Fruit fly (Drosophila melanogaster) whole organism, embryonic: Measurements from ENCODE around the gene Efr.

Experiments used
- Ada2b ChIP-seq: fragments of 200-800 bp; sonication (Bioruptor generic); IDR thresholded peaks from 2 replicates; pipeline ENCODE4 v1.3.6; 2022; ENCODE audit warnings: missing biosample characterization, missing genetic modification characterization
- CG10543 ChIP-seq: fragments of 200-800 bp; sonication (Bioruptor generic); optimal IDR thresholded peaks from 3 replicates; lab custom pipeline; 2017; ENCODE audit warnings: missing biosample characterization, mild to moderate bottlenecking, missing genetic modification characterization, moderate library complexity
- CG12236 ChIP-seq: fragments of 200-800 bp; sonication (Bioruptor generic); optimal IDR thresholded peaks from 2 replicates; lab custom pipeline; 2016; ENCODE audit warnings: missing biosample characterization, missing genetic modification characterization
- CG12769 ChIP-seq: fragments of 200-800 bp; sonication (Bioruptor generic); optimal IDR thresholded peaks from 2 replicates; lab custom pipeline; 2019; ENCODE audit warnings: missing biosample characterization, mild to moderate bottlenecking, missing genetic modification characterization, moderate library complexity
- CG14050 ChIP-seq: fragments of 200-800 bp; sonication (Bioruptor generic); IDR thresholded peaks from 3 replicates; pipeline ENCODE4 v1.3.6; 2022; ENCODE audit warnings: missing biosample characterization, missing genetic modification characterization
- CG18011 ChIP-seq: fragments of 200-800 bp; sonication (Bioruptor generic); optimal IDR thresholded peaks from 2 replicates; lab custom pipeline; 2017; ENCODE audit warnings: missing biosample characterization, missing genetic modification characterization, mild to moderate bottlenecking, moderate library complexity, missing genotype
- CG1832 ChIP-seq: fragments of 200-800 bp; sonication (Bioruptor generic); optimal IDR thresholded peaks from 2 replicates; lab custom pipeline; 2017; ENCODE audit warnings: missing biosample characterization, mild to moderate bottlenecking, missing genetic modification characterization, inconsistent platforms
- CG2678 ChIP-seq: fragments of 200-800 bp; sonication (Bioruptor generic); optimal IDR thresholded peaks from 3 replicates; lab custom pipeline; 2019; ENCODE audit warnings: missing biosample characterization, mild to moderate bottlenecking, missing genetic modification characterization, moderate library complexity
- CG3065 ChIP-seq: fragments of 200-800 bp; sonication (Bioruptor generic); optimal IDR thresholded peaks from 2 replicates; lab custom pipeline; 2016; ENCODE audit warnings: missing biosample characterization, missing genetic modification characterization
- CG34422 ChIP-seq: fragments of 200-800 bp; sonication (Bioruptor generic); IDR thresholded peaks from 3 replicates; pipeline ENCODE4 v1.3.6; 2022; ENCODE audit warnings: missing biosample characterization, missing genetic modification characterization
- CG3726 ChIP-seq: fragments of 200-800 bp; sonication (Bioruptor generic); IDR thresholded peaks from 3 replicates; pipeline ENCODE4, ENCODE4 v1.3.6; 2022; ENCODE audit warnings: missing biosample characterization, missing genetic modification characterization
- CG4328 ChIP-seq: fragments of 200-800 bp; sonication (Bioruptor generic); optimal IDR thresholded peaks from 3 replicates; lab custom pipeline; 2017; ENCODE audit warnings: missing biosample characterization, missing genetic modification reagents, missing genetic modification characterization
- CG4617 ChIP-seq: fragments of 200-800 bp; sonication (Bioruptor generic); optimal IDR thresholded peaks from 3 replicates; lab custom pipeline; 2016; ENCODE audit warnings: missing biosample characterization, missing genetic modification characterization, borderline replicate concordance
- CG6175 ChIP-seq: fragments of 200-800 bp; sonication (Bioruptor generic); IDR thresholded peaks from 3 replicates; pipeline ENCODE4 v1.3.6; 2022; ENCODE audit warnings: missing biosample characterization, missing genetic modification characterization
- CG6272 ChIP-seq: fragments of 200-800 bp; sonication (Bioruptor generic); IDR thresholded peaks from 2 replicates; pipeline ENCODE4 v1.3.6; 2022; ENCODE audit warnings: missing biosample characterization, missing genetic modification characterization
- CG6765 ChIP-seq: fragments of 200-800 bp; sonication (Bioruptor generic); optimal IDR thresholded peaks from 3 replicates; lab custom pipeline; 2017; ENCODE audit warnings: missing biosample characterization, mild to moderate bottlenecking, missing genetic modification characterization
- CG8290 ChIP-seq, 3 experiments: fragments of 200-800 bp; sonication (Bioruptor generic); optimal IDR thresholded peaks; 2 replicates each; lab custom pipeline; 2016 to 2019; ENCODE audit warnings: missing biosample characterization in 3 of 3, missing genetic modification characterization in 3 of 3, mild to moderate bottlenecking in 2 of 3, moderate library complexity in 1 of 3
- Dref ChIP-seq: fragments of 200-800 bp; sonication (Bioruptor generic); IDR thresholded peaks from 2 replicates; pipeline ENCODE4 v1.3.6; 2022; ENCODE audit warnings: missing biosample characterization, missing genetic modification characterization
- H2.0 ChIP-seq: fragments of 200-800 bp; sonication (Bioruptor generic); IDR thresholded peaks from 2 replicates; pipeline ENCODE4 v1.3.6; 2022; ENCODE audit warnings: missing biosample characterization, missing genetic modification characterization
- HLHmδ ChIP-seq: fragments of 200-800 bp; sonication (Bioruptor generic); optimal IDR thresholded peaks from 2 replicates; lab custom pipeline; 2018; ENCODE audit warnings: missing biosample characterization, mild to moderate bottlenecking, missing genetic modification characterization, moderate library complexity
- Hand ChIP-seq: fragments of 200-800 bp; sonication (Bioruptor generic); optimal IDR thresholded peaks from 2 replicates; lab custom pipeline; 2017; ENCODE audit warnings: mild to moderate bottlenecking, missing biosample characterization, missing genetic modification reagents, missing genetic modification characterization
- Hey ChIP-seq: fragments of 200-800 bp; sonication (Bioruptor generic); optimal IDR thresholded peaks from 3 replicates; lab custom pipeline; 2018; ENCODE audit warnings: missing biosample characterization, mild to moderate bottlenecking, missing genetic modification characterization
- Max ChIP-seq: fragments of 200-800 bp; sonication (Bioruptor generic); optimal IDR thresholded peaks from 2 replicates; lab custom pipeline; 2016; ENCODE audit warnings: missing biosample characterization, mild to moderate bottlenecking, missing genetic modification characterization
- Med ChIP-seq: fragments of 200-800 bp; sonication (Bioruptor generic); peaks from one replicate; lab custom pipeline; 2016; ENCODE audit warnings: missing biosample characterization, missing genetic modification characterization, mild to moderate bottlenecking, inconsistent platforms, moderate library complexity
- Myb ChIP-seq: fragments of 200-800 bp; sonication (Bioruptor generic); optimal IDR thresholded peaks from 2 replicates; lab custom pipeline; 2016; ENCODE audit warnings: missing biosample characterization, missing genetic modification characterization
- Opbp ChIP-seq: fragments of 200-800 bp; sonication (Bioruptor generic); IDR thresholded peaks from 3 replicates; pipeline ENCODE4 v1.3.6; 2022; ENCODE audit warnings: missing biosample characterization, missing genetic modification characterization; ENCODE audit not compliant: partially characterized antibody
- Spps ChIP-seq: fragments of 200-800 bp; sonication (Bioruptor generic); optimal IDR thresholded peaks from 2 replicates; lab custom pipeline; 2018; ENCODE audit warnings: missing biosample characterization, mild to moderate bottlenecking, missing genetic modification characterization
- Sry-β ChIP-seq: fragments of 200-800 bp; sonication (Bioruptor generic); optimal IDR thresholded peaks from 2 replicates; lab custom pipeline; 2018; ENCODE audit warnings: missing biosample characterization, mild to moderate bottlenecking, missing genetic modification characterization, moderate library complexity
- Sry-δ ChIP-seq: fragments of 200-800 bp; sonication (Bioruptor generic); optimal IDR thresholded peaks from 2 replicates; lab custom pipeline; 2016; ENCODE audit warnings: missing biosample characterization, missing genetic modification characterization
- ato ChIP-seq: fragments of 200-800 bp; sonication (Bioruptor generic); IDR thresholded peaks from 2 replicates; pipeline ENCODE4 v1.3.6; 2022; ENCODE audit warnings: missing biosample characterization, missing genetic modification characterization; ENCODE audit not compliant: partially characterized antibody
- bsh ChIP-seq, 2 experiments: fragments of 200-800 bp; sonication (Bioruptor generic); optimal IDR thresholded peaks; 2 replicates each; lab custom pipeline; 2017 to 2018; ENCODE audit warnings: mild to moderate bottlenecking in 2 of 2, missing biosample characterization in 2 of 2, missing genetic modification characterization in 2 of 2, moderate library complexity in 1 of 2
- cwo ChIP-seq: fragments of 200-800 bp; sonication (Bioruptor generic); optimal IDR thresholded peaks from 3 replicates; lab custom pipeline; 2017; ENCODE audit warnings: missing biosample characterization, missing genetic modification characterization, mild to moderate bottlenecking, moderate library complexity, missing genetic modification reagents
- dan ChIP-seq: fragments of 200-800 bp; sonication (Bioruptor generic); IDR thresholded peaks from 2 replicates; pipeline ENCODE4 v1.3.6; 2022; ENCODE audit warnings: missing biosample characterization, missing genetic modification characterization
- exex ChIP-seq: fragments of 200-800 bp; sonication (Bioruptor generic); optimal IDR thresholded peaks from 4 replicates; lab custom pipeline; 2018; ENCODE audit warnings: missing biosample characterization, mild to moderate bottlenecking, missing genetic modification characterization, moderate library complexity
- ftz-f1 ChIP-seq: fragments of 200-800 bp; sonication (Bioruptor generic); optimal IDR thresholded peaks from 2 replicates; lab custom pipeline; 2016; ENCODE audit warnings: missing biosample characterization, missing genetic modification characterization
- grn ChIP-seq: fragments of 200-800 bp; sonication (Bioruptor generic); optimal IDR thresholded peaks from 3 replicates; lab custom pipeline; 2017; ENCODE audit warnings: missing biosample characterization, missing genetic modification characterization
- gsb-n ChIP-seq: fragments of 200-800 bp; sonication (Bioruptor generic); optimal IDR thresholded peaks from 3 replicates; lab custom pipeline; 2018; ENCODE audit warnings: missing biosample characterization, mild to moderate bottlenecking, missing genetic modification characterization
- her ChIP-seq: fragments of 200-800 bp; sonication (Bioruptor generic); optimal IDR thresholded peaks from 2 replicates; lab custom pipeline; 2016; ENCODE audit warnings: missing biosample characterization, missing genetic modification characterization
- insv ChIP-seq, 2 experiments: fragments of 200-800 bp; sonication (Bioruptor generic); optimal IDR thresholded peaks; 3 replicates each; lab custom pipeline; 2016 to 2018; ENCODE audit warnings: missing biosample characterization in 2 of 2, missing genetic modification characterization in 2 of 2
- lab ChIP-seq: fragments of 200-800 bp; sonication (Bioruptor generic); optimal IDR thresholded peaks from 3 replicates; lab custom pipeline; 2017; ENCODE audit warnings: missing biosample characterization, missing genetic modification characterization, mild to moderate bottlenecking, moderate library complexity, missing genetic modification reagents
- mirr ChIP-seq: fragments of 200-800 bp; sonication (Bioruptor generic); optimal IDR thresholded peaks from 3 replicates; lab custom pipeline; 2018; ENCODE audit warnings: missing biosample characterization, mild to moderate bottlenecking, missing genetic modification characterization
- nau ChIP-seq: fragments of 200-800 bp; sonication (Bioruptor generic); optimal IDR thresholded peaks from 3 replicates; lab custom pipeline; 2017; ENCODE audit warnings: missing biosample characterization, mild to moderate bottlenecking, missing genetic modification characterization, missing genetic modification reagents
- schlank ChIP-seq: fragments of 200-800 bp; sonication (Bioruptor generic); optimal IDR thresholded peaks from 2 replicates; lab custom pipeline; 2018; ENCODE audit warnings: missing biosample characterization, mild to moderate bottlenecking, missing genetic modification characterization
- scrt ChIP-seq: fragments of 200-800 bp; sonication (Bioruptor generic); optimal IDR thresholded peaks from 2 replicates; lab custom pipeline; 2018; ENCODE audit warnings: missing biosample characterization, mild to moderate bottlenecking, missing genetic modification characterization, moderate library complexity
- seq ChIP-seq: fragments of 200-800 bp; sonication (Bioruptor generic); IDR thresholded peaks from 2 replicates; pipeline ENCODE4 v1.3.6; 2022; ENCODE audit warnings: missing biosample characterization, missing genetic modification characterization
- sim ChIP-seq: fragments of 200-800 bp; sonication (Bioruptor generic); IDR thresholded peaks from 2 replicates; pipeline ENCODE4 v1.3.6; 2022; ENCODE audit warnings: missing biosample characterization, missing genetic modification characterization
- stwl ChIP-seq: fragments of 200-800 bp; sonication (Bioruptor generic); optimal IDR thresholded peaks from 3 replicates; lab custom pipeline; 2018; ENCODE audit warnings: missing biosample characterization, mild to moderate bottlenecking, missing genetic modification characterization, moderate library complexity
- sug ChIP-seq: fragments of 200-800 bp; optimal IDR thresholded peaks from 2 replicates; lab custom pipeline; 2019; ENCODE audit warnings: missing biosample characterization, mild to moderate bottlenecking, missing genetic modification characterization, moderate library complexity
- tio ChIP-seq: fragments of 200-800 bp; sonication (Bioruptor generic); optimal IDR thresholded peaks from 2 replicates; lab custom pipeline; 2017; ENCODE audit warnings: missing biosample characterization, missing genetic modification characterization, inconsistent platforms
- yki ChIP-seq: fragments of >200 bp; optimal IDR thresholded peaks from 3 replicates; lab custom pipeline; 2018

Gene Efr

dm6 chrX:6264456-6264855, 44.7 kb downstream of the Efr start:
- TF ChIP-seq CG12769 (tag; lab: Kevin White, UChicago), result peak; percentile 72
- TF ChIP-seq H2.0, result no peak
- TF ChIP-seq tio (GFP tag; lab: Kevin White, UChicago), result no peak
- peak; percentile 81 for TF ChIP-seq mirr (GFP tag; lab: Kevin White, UChicago)
- TF ChIP-seq Hand (GFP tag; lab: Kevin White, UChicago), result no peak
- TF ChIP-seq cwo, result peak; percentile 54
- no peak for TF ChIP-seq seq (GFP tag; lab: Robert Waterston, UW)
- TF ChIP-seq schlank (tag; lab: Kevin White, UChicago), result peak; percentile 46
- no peak for TF ChIP-seq CG6765 (GFP tag; lab: Kevin White, UChicago)
- TF ChIP-seq ato (GFP tag; lab: Robert Waterston, UW), result no peak
- TF ChIP-seq CG4328, result no peak
- TF ChIP-seq her (GFP tag; lab: Kevin White, UChicago), result no peak
- no peak for TF ChIP-seq Max (GFP tag; lab: Kevin White, UChicago)
- TF ChIP-seq CG10543, result peak; percentile 19
- TF ChIP-seq Hey (tag; lab: Kevin White, UChicago), result peak; percentile 16
- TF ChIP-seq CG8290 (GFP tag; optimal IDR thresholded peaks at IDR 0.05; lab: Kevin White, UChicago), result no peak
- peak in 1 of 2 experiments; percentile 46 for TF ChIP-seq CG8290 (tag; optimal IDR thresholded peaks at IDR 0.05; lab: Kevin White, UChicago)
- no peak for TF ChIP-seq CG2678
- TF ChIP-seq exex, result peak; percentile 70
- TF ChIP-seq Myb (GFP tag; lab: Kevin White, UChicago), result no peak
- TF ChIP-seq stwl, result no peak
- TF ChIP-seq CG6272 (GFP tag; lab: Robert Waterston, UW), result no peak
- TF ChIP-seq sug (tag; lab: Kevin White, UChicago), result peak; percentile 62
- no peak for TF ChIP-seq CG4617
- TF ChIP-seq bsh (GFP tag; optimal IDR thresholded peaks at IDR 0.05; lab: Kevin White, UChicago), result no peak
- peak; percentile 45 for TF ChIP-seq ftz-f1
- no peak for TF ChIP-seq CG1832 (GFP tag; lab: Kevin White, UChicago)
- no peak for TF ChIP-seq nau (GFP tag; lab: Kevin White, UChicago)
- TF ChIP-seq insv (GFP tag; optimal IDR thresholded peaks at IDR 0.05; lab: Kevin White, UChicago), result no peak
- peak; percentile 27 for TF ChIP-seq lab
- no peak for TF ChIP-seq Sry-δ (GFP tag; lab: Kevin White, UChicago)
- TF ChIP-seq CG3065 (GFP tag; lab: Kevin White, UChicago), result no peak
- TF ChIP-seq CG12236 (GFP tag; lab: Kevin White, UChicago), result no peak
- 0 out of 3 replicates have a peak, but pooled peaks have one; percentile 22 for TF ChIP-seq CG6175 (GFP tag; lab: Robert Waterston, UW)
- no peak for TF ChIP-seq CG18011 (GFP tag; lab: Kevin White, UChicago)
- no peak for TF ChIP-seq HLHmδ (GFP tag; lab: Kevin White, UChicago)
- TF ChIP-seq CG3726 (GFP tag; lab: Robert Waterston, UW), result no peak
- TF ChIP-seq gsb-n (tag; lab: Kevin White, UChicago), result no peak
- TF ChIP-seq CG14050, result no peak
- TF ChIP-seq Ada2b (GFP tag; lab: Robert Waterston, UW), result no peak
- TF ChIP-seq CG34422 (GFP tag; lab: Robert Waterston, UW), result no peak
- TF ChIP-seq dan (GFP tag; lab: Robert Waterston, UW), result no peak
- no peak for TF ChIP-seq yki (lab: Kevin White, UChicago)
- no peak for TF ChIP-seq Spps (tag; lab: Kevin White, UChicago)
- no peak for TF ChIP-seq sim (GFP tag; lab: Robert Waterston, UW)
- TF ChIP-seq grn, result peak; percentile 87
- peak; percentile 21 for TF ChIP-seq scrt (GFP tag; lab: Kevin White, UChicago)
- TF ChIP-seq Dref (GFP tag; lab: Robert Waterston, UW), result 0 out of 2 replicates have a peak, but pooled peaks have one; percentile 7
- TF ChIP-seq Sry-β (GFP tag; lab: Kevin White, UChicago), result no peak
- TF ChIP-seq Med (GFP tag; lab: Kevin White, UChicago), result peak; percentile 30
- no peak for TF ChIP-seq Opbp (GFP tag; lab: Robert Waterston, UW)
